Fruit fly (Drosophila melanogaster) whole organism, embryonic: Measurements from ENCODE around the gene Cisd2.

Experiments
- Asciz ChIP-seq: fragments of 200-800 bp; sonication (Bioruptor generic); optimal IDR thresholded peaks from 2 replicates; lab custom pipeline; 2017; ENCODE audit warnings: missing biosample characterization, mild to moderate bottlenecking, missing genetic modification characterization, missing genetic modification reagents
- CG13287 ChIP-seq: fragments of 200-800 bp; sonication (Bioruptor generic); IDR thresholded peaks from 2 replicates; pipeline ENCODE4 v1.3.6; 2022; ENCODE audit warnings: missing biosample characterization, missing genetic modification characterization; ENCODE audit not compliant: partially characterized antibody
- CG14667 ChIP-seq: fragments of 200-800 bp; sonication (Bioruptor generic); IDR thresholded peaks from 2 replicates; pipeline ENCODE4 v1.3.6; 2022; ENCODE audit warnings: missing biosample characterization, missing genetic modification characterization
- CG17912 ChIP-seq: fragments of 200-800 bp; sonication (Bioruptor generic); optimal IDR thresholded peaks from 2 replicates; lab custom pipeline; 2018; ENCODE audit warnings: missing biosample characterization, mild to moderate bottlenecking, missing genetic modification characterization
- CG1792 ChIP-seq: fragments of 200-800 bp; sonication (Bioruptor generic); optimal IDR thresholded peaks from 2 replicates; lab custom pipeline; 2016; ENCODE audit warnings: missing biosample characterization, missing genetic modification characterization
- CG18599 ChIP-seq: fragments of 200-800 bp; sonication (Bioruptor generic); optimal IDR thresholded peaks from 3 replicates; lab custom pipeline; 2017; ENCODE audit warnings: missing biosample characterization, missing genetic modification characterization, mild to moderate bottlenecking, moderate library complexity, missing genetic modification reagents
- CG2120 ChIP-seq: fragments of 200-800 bp; sonication (Bioruptor generic); optimal IDR thresholded peaks from 3 replicates; lab custom pipeline; 2016; ENCODE audit warnings: missing biosample characterization, missing genetic modification characterization
- CG2712 ChIP-seq: fragments of 200-800 bp; optimal IDR thresholded peaks from 3 replicates; lab custom pipeline; 2019; ENCODE audit warnings: missing biosample characterization, mild to moderate bottlenecking, missing genetic modification characterization, moderate library complexity
- CG32532 ChIP-seq: fragments of 200-800 bp; sonication (Bioruptor generic); IDR thresholded peaks from 2 replicates; pipeline ENCODE4 v1.3.6; 2022; ENCODE audit warnings: missing biosample characterization, missing genetic modification characterization
- CG33557 ChIP-seq: fragments of 200-800 bp; sonication (Bioruptor generic); optimal IDR thresholded peaks from 2 replicates; lab custom pipeline; 2019; ENCODE audit warnings: missing biosample characterization, mild to moderate bottlenecking, missing genetic modification characterization, moderate library complexity
- CG4404 ChIP-seq: fragments of 200-800 bp; sonication (Bioruptor generic); IDR thresholded peaks from 2 replicates; pipeline ENCODE4 v1.3.6; 2022; ENCODE audit warnings: missing biosample characterization, missing genetic modification characterization
- CG6175 ChIP-seq: fragments of 200-800 bp; sonication (Bioruptor generic); IDR thresholded peaks from 3 replicates; pipeline ENCODE4 v1.3.6; 2022; ENCODE audit warnings: missing biosample characterization, missing genetic modification characterization
- CG7786 ChIP-seq: fragments of 200-800 bp; sonication (Bioruptor generic); optimal IDR thresholded peaks from 2 replicates; lab custom pipeline; 2016; ENCODE audit warnings: missing biosample characterization, missing genetic modification characterization
- CG7987 ChIP-seq: fragments of 200-800 bp; sonication (Bioruptor generic); optimal IDR thresholded peaks from 2 replicates; lab custom pipeline; 2018; ENCODE audit warnings: missing biosample characterization, mild to moderate bottlenecking, missing genetic modification characterization, moderate library complexity
- CG8765 ChIP-seq: fragments of 200-800 bp; sonication (Bioruptor generic); IDR thresholded peaks from 2 replicates; pipeline ENCODE4 v1.3.6; 2022; ENCODE audit warnings: missing biosample characterization, missing genetic modification characterization
- CG9932 ChIP-seq: fragments of 200-800 bp; sonication (Bioruptor generic); IDR thresholded peaks from 2 replicates; pipeline ENCODE4 v1.3.6; 2022; ENCODE audit warnings: missing biosample characterization, missing genetic modification characterization
- D ChIP-seq, 2 experiments: fragments of 200-800 bp in 1 of 2; fragments of >200 bp in 1 of 2; sonication (Bioruptor generic) in 1 of 2; optimal IDR thresholded peaks; 2 replicates in 1 of 2; 3 replicates in 1 of 2; lab custom pipeline; 2017; ENCODE audit warnings: mild to moderate bottlenecking in 1 of 2, missing biosample characterization in 1 of 2, missing genetic modification characterization in 1 of 2, missing genetic modification reagents in 1 of 2
- GATAe ChIP-seq: fragments of 200-800 bp; sonication (Bioruptor generic); conservative IDR thresholded peaks from 2 replicates; pipeline ENCODE4 v1.3.6; 2022; ENCODE audit warnings: missing biosample characterization, missing genetic modification characterization
- Hr78 ChIP-seq, 2 experiments: fragments of 200-800 bp in 1 of 2; fragments of >200 bp in 1 of 2; sonication (Bioruptor generic) in 1 of 2; optimal IDR thresholded peaks; 2 replicates each; lab custom pipeline; 2017 to 2019; ENCODE audit warnings: missing biosample characterization in 2 of 2, missing genetic modification characterization in 2 of 2, mild to moderate bottlenecking in 1 of 2, moderate library complexity in 1 of 2
- Lim3 ChIP-seq: fragments of 200-800 bp; sonication (Bioruptor generic); IDR thresholded peaks from 2 replicates; pipeline ENCODE4 v1.3.6; 2022; ENCODE audit warnings: missing biosample characterization, missing genetic modification characterization
- Med ChIP-seq: fragments of 200-800 bp; sonication (Bioruptor generic); peaks from one replicate; lab custom pipeline; 2016; ENCODE audit warnings: missing biosample characterization, missing genetic modification characterization, mild to moderate bottlenecking, inconsistent platforms, moderate library complexity
- NFAT ChIP-seq: fragments of 200-800 bp; sonication (Bioruptor generic); IDR thresholded peaks from 2 replicates; pipeline ENCODE4 v1.3.6; 2022; ENCODE audit warnings: missing biosample characterization, missing genetic modification characterization
- Side ChIP-seq: fragments of 200-800 bp; sonication (Bioruptor generic); optimal IDR thresholded peaks from 2 replicates; lab custom pipeline; 2016; ENCODE audit warnings: missing biosample characterization, missing genetic modification characterization
- Vsx1 ChIP-seq: fragments of 200-800 bp; sonication (Bioruptor generic); optimal IDR thresholded peaks from 2 replicates; lab custom pipeline; 2017; ENCODE audit warnings: missing biosample characterization, mild to moderate bottlenecking, missing genetic modification characterization, missing genetic modification reagents
- Xrp1 ChIP-seq: fragments of 200-800 bp; sonication (Bioruptor generic); IDR thresholded peaks from 2 replicates; pipeline ENCODE4 v1.3.6; 2022; ENCODE audit warnings: missing biosample characterization, missing genetic modification characterization
- YL-1 ChIP-seq: fragments of 200-800 bp; sonication (Bioruptor generic); optimal IDR thresholded peaks from 3 replicates; lab custom pipeline; 2017; ENCODE audit warnings: missing biosample characterization, mild to moderate bottlenecking, missing genetic modification characterization
- ase ChIP-seq: fragments of 200-800 bp; sonication (Bioruptor generic); IDR thresholded peaks from 3 replicates; pipeline ENCODE4 v1.3.6; 2022; ENCODE audit warnings: missing biosample characterization, missing genetic modification characterization
- bsh ChIP-seq, 2 experiments: fragments of 200-800 bp; sonication (Bioruptor generic); optimal IDR thresholded peaks; 2 replicates each; lab custom pipeline; 2017 to 2018; ENCODE audit warnings: mild to moderate bottlenecking in 2 of 2, missing biosample characterization in 2 of 2, missing genetic modification characterization in 2 of 2, moderate library complexity in 1 of 2
- corto ChIP-seq: fragments of 200-800 bp; sonication (Bioruptor generic); optimal IDR thresholded peaks from 2 replicates; lab custom pipeline; 2016; ENCODE audit warnings: missing biosample characterization, mild to moderate bottlenecking, missing genetic modification characterization, moderate library complexity
- cwo ChIP-seq: fragments of 200-800 bp; sonication (Bioruptor generic); optimal IDR thresholded peaks from 3 replicates; lab custom pipeline; 2017; ENCODE audit warnings: missing biosample characterization, missing genetic modification characterization, mild to moderate bottlenecking, moderate library complexity, missing genetic modification reagents
- grn ChIP-seq: fragments of 200-800 bp; sonication (Bioruptor generic); optimal IDR thresholded peaks from 3 replicates; lab custom pipeline; 2017; ENCODE audit warnings: missing biosample characterization, missing genetic modification characterization
- inv ChIP-seq: fragments of 200-800 bp; sonication (Bioruptor generic); IDR thresholded peaks from 2 replicates; pipeline ENCODE4 v1.3.6; 2022; ENCODE audit warnings: missing biosample characterization, missing genetic modification characterization; ENCODE audit not compliant: partially characterized antibody
- klu ChIP-seq: fragments of 200-800 bp; sonication (Bioruptor generic); IDR thresholded peaks from 2 replicates; pipeline ENCODE4 v1.3.6; 2022; ENCODE audit warnings: missing biosample characterization, missing genetic modification characterization
- lbe ChIP-seq: fragments of 200-800 bp; sonication (Bioruptor generic); optimal IDR thresholded peaks from 2 replicates; lab custom pipeline; 2016; ENCODE audit warnings: missing biosample characterization, mild to moderate bottlenecking, missing genetic modification characterization
- lmd ChIP-seq: fragments of 200-800 bp; sonication (Bioruptor generic); IDR thresholded peaks from 2 replicates; pipeline ENCODE4 v1.3.6; 2022; ENCODE audit warnings: missing biosample characterization, missing genetic modification characterization
- mam ChIP-seq: fragments of 200-800 bp; sonication (Bioruptor generic); optimal IDR thresholded peaks from 3 replicates; lab custom pipeline; 2016; ENCODE audit warnings: missing biosample characterization, missing genetic modification characterization
- row ChIP-seq: fragments of 200-800 bp; sonication (Bioruptor generic); IDR thresholded peaks from 3 replicates; pipeline ENCODE4 v1.3.6; 2022; ENCODE audit warnings: missing biosample characterization, missing genetic modification characterization
- seq ChIP-seq: fragments of 200-800 bp; sonication (Bioruptor generic); IDR thresholded peaks from 2 replicates; pipeline ENCODE4 v1.3.6; 2022; ENCODE audit warnings: missing biosample characterization, missing genetic modification characterization
- slbo ChIP-seq: fragments of 200-800 bp; sonication (Bioruptor generic); IDR thresholded peaks from 2 replicates; pipeline ENCODE4 v1.3.6; 2022; ENCODE audit warnings: missing biosample characterization, missing genetic modification characterization
- sug ChIP-seq: fragments of 200-800 bp; optimal IDR thresholded peaks from 2 replicates; lab custom pipeline; 2019; ENCODE audit warnings: missing biosample characterization, mild to moderate bottlenecking, missing genetic modification characterization, moderate library complexity
- tap ChIP-seq: fragments of 200-800 bp; optimal IDR thresholded peaks from 3 replicates; lab custom pipeline; 2019; ENCODE audit warnings: missing biosample characterization, mild to moderate bottlenecking, missing genetic modification characterization, moderate library complexity
- tin ChIP-seq: fragments of 200-800 bp; sonication (Bioruptor generic); optimal IDR thresholded peaks from 3 replicates; lab custom pipeline; 2016; ENCODE audit warnings: missing biosample characterization, missing genetic modification characterization
- usp ChIP-seq: fragments of >200 bp; optimal IDR thresholded peaks from 2 replicates; lab custom pipeline; 2017; ENCODE audit warnings: missing biosample characterization, missing genetic modification characterization

Cisd2 gene

dm6 chr3R:29199807-29200693, 23.2 kb downstream of the Cisd2 start, which contains the start of gene CG11899 (continued):
- TF ChIP-seq inv (GFP tag; lab: Robert Waterston, UW) (no peak), klu (GFP tag; lab: Robert Waterston, UW) (no peak), lbe (peak; percentile 85), CG1792 (GFP tag; lab: Kevin White, UChicago) (no peak), CG33557 (GFP tag; lab: Kevin White, UChicago) (no peak), usp (no peak), CG7987 (GFP tag; lab: Kevin White, UChicago) (no peak), sug (tag; lab: Kevin White, UChicago) (peak; percentile 46), bsh (GFP tag; optimal IDR thresholded peaks at IDR 0.05; lab: Kevin White, UChicago) (peak in 1 of 2 experiments; percentile 47), Vsx1 (GFP tag; lab: Kevin White, UChicago) (no peak), CG32532 (peak; percentile 60), CG7786 (GFP tag; lab: Kevin White, UChicago) (no peak), CG9932 (GFP tag; lab: Robert Waterston, UW) (0 out of 2 replicates have a peak, but pooled peaks have one; percentile 32), D (optimal IDR thresholded peaks at IDR 0.05; lab: Kevin White, UChicago) (no peak), D (GFP tag; optimal IDR thresholded peaks at IDR 0.05; lab: Kevin White, UChicago) (no peak), CG14667 (GFP tag; lab: Robert Waterston, UW) (no peak), grn (no peak), Xrp1 (GFP tag; lab: Robert Waterston, UW) (peak; percentile 36; the same call in 1 of the 2 replicates), CG17912 (GFP tag; lab: Kevin White, UChicago) (no peak), Med (GFP tag; lab: Kevin White, UChicago) (peak; percentile 79), CG2120 (peak; percentile 15), row (GFP tag; lab: Robert Waterston, UW) (0 out of 3 replicates have a peak, but pooled peaks have one; percentile 12), CG18599 (GFP tag; lab: Kevin White, UChicago) (peak; percentile 12), slbo (0 out of 2 replicates have a peak, but pooled peaks have one; percentile 32), YL-1 (GFP tag; lab: Kevin White, UChicago) (no peak), GATAe (GFP tag; lab: Robert Waterston, UW) (no peak), tin (peak; percentile 9), CG6175 (GFP tag; lab: Robert Waterston, UW) (no peak), tap (tag; lab: Kevin White, UChicago) (no peak), CG8765 (GFP tag; lab: Robert Waterston, UW) (no peak), CG13287 (GFP tag; lab: Robert Waterston, UW) (no peak), Hr78 (GFP tag; optimal IDR thresholded peaks at IDR 0.05; lab: Kevin White, UChicago) (peak in 1 of 2 experiments; percentile 37), mam (GFP tag; lab: Kevin White, UChicago) (peak; percentile 7), Lim3 (GFP tag; lab: Robert Waterston, UW) (no peak), ase (GFP tag; lab: Robert Waterston, UW) (no peak), corto (GFP tag; lab: Kevin White, UChicago) (peak; percentile 77), Asciz (GFP tag; lab: Kevin White, UChicago) (no peak), cwo (peak; percentile 89), seq (GFP tag; lab: Robert Waterston, UW) (no peak), CG4404 (GFP tag; lab: Robert Waterston, UW) (peak; percentile 21; the same call in 1 of the 2 replicates), Side (GFP tag; lab: Kevin White, UChicago) (no peak), NFAT (GFP tag; lab: Robert Waterston, UW) (0 out of 2 replicates have a peak, but pooled peaks have one; percentile 23), lmd (GFP tag; lab: Robert Waterston, UW) (peak; percentile 23; the same call in 1 of the 2 replicates), CG2712 (tag; lab: Kevin White, UChicago) (no peak)
